Worm (Caenorhabditis elegans) whole organism, L1 larva: Measurements from ENCODE around the gene cbd-1.

ENCODE experiments used
- C34B4.2 ChIP-seq: sonication (generic microtip); optimal IDR thresholded peaks from 2 replicates; lab custom pipeline; 2017; ENCODE audit warnings: mild to moderate bottlenecking, missing genetic modification characterization, missing compliant biosample characterization
- F16B12.6 ChIP-seq: fragments of 150-350 bp; optimal IDR thresholded peaks from 2 replicates; lab custom pipeline; 2014; ENCODE audit warnings: missing biosample characterization, missing genetic modification characterization
- aha-1 ChIP-seq: fragments of 150-350 bp; optimal IDR thresholded peaks from 2 replicates; lab custom pipeline; 2014; ENCODE audit warnings: missing biosample characterization, missing genetic modification characterization
- aly-2 ChIP-seq: fragments of 150-350 bp; optimal IDR thresholded peaks from 2 replicates; lab custom pipeline; 2014; ENCODE audit warnings: missing biosample characterization, missing genetic modification characterization
- ceh-63 ChIP-seq: fragments of 200-800 bp; sonication (Bioruptor generic); optimal IDR thresholded peaks from 2 replicates; lab custom pipeline; 2018; ENCODE audit warnings: mild to moderate bottlenecking, missing genetic modification characterization, missing compliant biosample characterization
- ceh-88 ChIP-seq: fragments of 200-800 bp; sonication (Bioruptor generic); IDR thresholded peaks from 2 replicates; pipeline ENCODE4 v1.3.6; 2022; ENCODE audit warnings: missing genetic modification characterization, missing compliant biosample characterization
- ceh-90 ChIP-seq: sonication (generic microtip); optimal IDR thresholded peaks from 2 replicates; lab custom pipeline; 2016; ENCODE audit warnings: missing genetic modification characterization, missing compliant biosample characterization
- dpl-1 ChIP-seq, 3 experiments: fragments of 150-350 bp in 2 of 3; sonication (generic microtip) in 1 of 3; optimal IDR thresholded peaks; 2 replicates each; lab custom pipeline; 2014 to 2017; ENCODE audit warnings: missing biosample characterization in 3 of 3, missing genetic modification characterization in 3 of 3, missing genetic modification reagents in 3 of 3
- efl-1 ChIP-seq, 4 experiments: fragments of 150-350 bp; optimal IDR thresholded peaks in 3 of 4; peaks in 1 of 4; 1 replicate in 1 of 4; 2 replicates in 3 of 4; lab custom pipeline; 2014; ENCODE audit warnings: missing biosample characterization in 2 of 4, missing genetic modification characterization in 2 of 4, missing genetic modification reagents in 2 of 4
- efl-3 ChIP-seq: fragments of 200-800 bp; sonication (Bioruptor generic); optimal IDR thresholded peaks from 2 replicates; lab custom pipeline; 2018; ENCODE audit warnings: mild to moderate bottlenecking, missing genetic modification characterization, missing compliant biosample characterization
- egl-13 ChIP-seq: sonication (generic microtip); optimal IDR thresholded peaks from 2 replicates; lab custom pipeline; 2016; ENCODE audit warnings: missing genotype, missing genetic modification reagents, missing genetic modification characterization, missing compliant biosample characterization
- egl-27 ChIP-seq, 2 experiments: fragments of 150-350 bp in 1 of 2; sonication (generic microtip); optimal IDR thresholded peaks; 3 replicates each; lab custom pipeline; 2017 to 2018; ENCODE audit warnings: missing biosample characterization in 2 of 2, missing genetic modification characterization in 2 of 2, missing genetic modification reagents in 2 of 2
- elt-2 ChIP-seq: sonication (generic microtip); optimal IDR thresholded peaks from 2 replicates; lab custom pipeline; 2016; ENCODE audit warnings: missing genetic modification characterization, mild to moderate bottlenecking, inconsistent platforms, missing compliant biosample characterization, missing genetic modification reagents
- fkh-4 ChIP-seq: sonication (generic microtip); optimal IDR thresholded peaks from 2 replicates; lab custom pipeline; 2016; ENCODE audit warnings: missing compliant biosample characterization, missing genetic modification characterization, borderline replicate concordance
- fkh-8 ChIP-seq: sonication (generic microtip); optimal IDR thresholded peaks from 2 replicates; lab custom pipeline; 2016; ENCODE audit warnings: mild to moderate bottlenecking, missing genetic modification characterization, missing compliant biosample characterization
- hlh-4 ChIP-seq: sonication (generic microtip); optimal IDR thresholded peaks from 2 replicates; lab custom pipeline; 2016; ENCODE audit warnings: mild to moderate bottlenecking, missing genetic modification characterization, missing compliant biosample characterization
- hpl-2 ChIP-seq: fragments of 150-350 bp; optimal IDR thresholded peaks from 2 replicates; lab custom pipeline; 2014; ENCODE audit warnings: missing biosample characterization, missing genetic modification reagents, missing genetic modification characterization
- jun-1 ChIP-seq: fragments of 150-350 bp; optimal IDR thresholded peaks from 2 replicates; lab custom pipeline; 2014; ENCODE audit warnings: missing biosample characterization, missing genetic modification reagents, missing genetic modification characterization
- lin-13 ChIP-seq: fragments of 150-350 bp; optimal IDR thresholded peaks from 2 replicates; lab custom pipeline; 2014; ENCODE audit warnings: missing biosample characterization, missing genetic modification reagents, missing genetic modification characterization
- lin-15B ChIP-seq: fragments of 150-350 bp; sonication (generic microtip); optimal IDR thresholded peaks from 3 replicates; lab custom pipeline; 2014; ENCODE audit warnings: missing biosample characterization, missing genetic modification characterization
- lin-35 ChIP-seq, 2 experiments: fragments of 150-350 bp; optimal IDR thresholded peaks; 2 replicates each; lab custom pipeline; 2014; ENCODE audit warnings: missing biosample characterization in 2 of 2, missing genetic modification characterization in 2 of 2, missing genetic modification reagents in 2 of 2
- lin-39 ChIP-seq: fragments of 150-350 bp; optimal IDR thresholded peaks from 2 replicates; lab custom pipeline; 2014; ENCODE audit warnings: missing biosample characterization, missing genetic modification reagents, missing genetic modification characterization
- lsy-2 ChIP-seq, 2 experiments: fragments of 150-350 bp; optimal IDR thresholded peaks; 2 replicates each; lab custom pipeline; 2014; ENCODE audit warnings: missing biosample characterization in 2 of 2, missing genetic modification characterization in 2 of 2
- mab-9 ChIP-seq: fragments of 200-800 bp; sonication (Bioruptor generic); IDR thresholded peaks from 2 replicates; pipeline ENCODE4 v1.3.6; 2022; ENCODE audit warnings: missing genetic modification reagents, missing genetic modification characterization, missing compliant biosample characterization
- mdl-1 ChIP-seq, 2 experiments: fragments of 150-350 bp; optimal IDR thresholded peaks; 2 replicates each; lab custom pipeline; 2014 to 2017; ENCODE audit warnings: missing biosample characterization in 2 of 2, missing genetic modification characterization in 2 of 2, inconsistent platforms in 1 of 2
- mep-1 ChIP-seq: fragments of 150-350 bp; optimal IDR thresholded peaks from 2 replicates; lab custom pipeline; 2014; ENCODE audit warnings: missing biosample characterization, missing genetic modification characterization
- nhr-12 ChIP-seq: sonication (generic microtip); optimal IDR thresholded peaks from 2 replicates; lab custom pipeline; 2017; ENCODE audit warnings: missing biosample characterization, missing genetic modification characterization
- nhr-19 ChIP-seq: fragments of 200-800 bp; sonication (Bioruptor generic); conservative IDR thresholded peaks from 2 replicates; pipeline ENCODE4 v1.3.6; 2022; ENCODE audit warnings: missing genetic modification characterization, missing compliant biosample characterization
- nhr-28 ChIP-seq: fragments of 150-350 bp; optimal IDR thresholded peaks from 2 replicates; lab custom pipeline; 2014; ENCODE audit warnings: missing biosample characterization, missing genetic modification characterization
- nhr-47 ChIP-seq: sonication (generic microtip); optimal IDR thresholded peaks from 2 replicates; lab custom pipeline; 2016; ENCODE audit warnings: mild to moderate bottlenecking, missing genetic modification characterization, moderate library complexity, missing compliant biosample characterization
- nhr-76 ChIP-seq: sonication (generic microtip); optimal IDR thresholded peaks from 2 replicates; lab custom pipeline; 2017; ENCODE audit warnings: missing biosample characterization, missing genetic modification characterization
- nhr-77 ChIP-seq: fragments of 150-350 bp; optimal IDR thresholded peaks from 2 replicates; lab custom pipeline; 2014; ENCODE audit warnings: missing biosample characterization, missing genetic modification characterization
- nhr-85 ChIP-seq: sonication (generic microtip); peaks from one replicate; lab custom pipeline; 2016; ENCODE audit warnings: missing genetic modification characterization, inconsistent platforms, missing compliant biosample characterization
- rnt-1 ChIP-seq: sonication (generic microtip); optimal IDR thresholded peaks from 2 replicates; lab custom pipeline; 2016; ENCODE audit warnings: mild to moderate bottlenecking, missing genetic modification characterization, moderate library complexity, missing compliant biosample characterization
- skn-1 ChIP-seq: fragments of 150-350 bp; optimal IDR thresholded peaks from 2 replicates; lab custom pipeline; 2014; ENCODE audit warnings: missing biosample characterization, missing genetic modification characterization
- snpc-4 ChIP-seq: fragments of 150-350 bp; optimal IDR thresholded peaks from 2 replicates; lab custom pipeline; 2014; ENCODE audit warnings: missing biosample characterization, missing genetic modification characterization
- snu-23 ChIP-seq: sonication (generic microtip); optimal IDR thresholded peaks from 2 replicates; lab custom pipeline; 2016; ENCODE audit warnings: missing genetic modification characterization, missing compliant biosample characterization
- sox-4 ChIP-seq: sonication (generic microtip); optimal IDR thresholded peaks from 2 replicates; lab custom pipeline; 2016; ENCODE audit warnings: missing genetic modification characterization, missing compliant biosample characterization
- swsn-7 ChIP-seq: sonication (generic microtip); optimal IDR thresholded peaks from 2 replicates; lab custom pipeline; 2016; ENCODE audit warnings: missing genetic modification characterization, missing compliant biosample characterization
- tbx-2 ChIP-seq: sonication (generic microtip); optimal IDR thresholded peaks from 2 replicates; lab custom pipeline; 2016; ENCODE audit warnings: missing genetic modification characterization, missing compliant biosample characterization
- unc-98 ChIP-seq: fragments of 200-800 bp; sonication (Bioruptor generic); IDR thresholded peaks from 2 replicates; pipeline ENCODE4 v1.3.6; 2022; ENCODE audit warnings: missing genetic modification characterization, missing compliant biosample characterization
- vab-15 ChIP-seq: sonication (generic microtip); optimal IDR thresholded peaks from 2 replicates; lab custom pipeline; 2017; ENCODE audit warnings: missing genotype, mild to moderate bottlenecking, missing genetic modification characterization, missing compliant biosample characterization
- ztf-4 ChIP-seq: fragments of 150-350 bp; optimal IDR thresholded peaks from 2 replicates; lab custom pipeline; 2014; ENCODE audit warnings: missing biosample characterization, missing genetic modification characterization

Gene cbd-1

DNA sequence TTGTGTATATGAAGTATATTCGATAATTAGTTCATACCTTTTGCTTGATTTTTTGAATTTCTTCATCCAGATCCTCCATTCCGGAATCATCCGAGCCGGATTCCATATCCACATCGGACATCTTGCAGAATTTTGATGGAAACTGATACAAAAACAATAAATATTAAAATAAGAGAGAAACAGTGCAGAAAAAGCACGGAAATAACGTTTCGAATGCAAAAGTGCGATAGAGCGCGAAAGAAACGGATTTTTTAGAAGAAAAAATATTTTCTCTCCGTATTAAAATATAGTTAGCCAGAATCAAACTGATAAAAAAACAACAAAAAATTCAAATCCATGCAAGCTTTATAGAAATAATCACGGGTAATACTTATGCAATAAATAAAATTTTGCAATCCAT, 40.0 kb upstream of the cbd-1 start, which contains the start of gene sart-3:
sart-3 (minus strand) TSS at position 219 of the 400 bp plus-strand sequence.
- TF ChIP-seq nhr-77 (tag; lab: Kevin White, UChicago), result no peak
- no peak for TF ChIP-seq aly-2 (tag; lab: Kevin White, UChicago)
- peak; percentile 3 for TF ChIP-seq skn-1 (tag; lab: Kevin White, UChicago)
- no peak for TF ChIP-seq tbx-2 (tag; lab: Kevin White, UChicago)
- no peak for TF ChIP-seq mdl-1 (tag; optimal IDR thresholded peaks at IDR 0.05; lab: Kevin White, UChicago)
- TF ChIP-seq dpl-1 (GFP tag; optimal IDR thresholded peaks at IDR 0.05; lab: Kevin White, UChicago), result peak in 1 of 3 experiments; percentile 38
- no peak for TF ChIP-seq F16B12.6
- peak in 1 of 2 experiments; percentile 24 for TF ChIP-seq lin-35 (GFP tag; optimal IDR thresholded peaks at IDR 0.05; lab: Kevin White, UChicago)
- TF ChIP-seq elt-2 (tag; lab: Kevin White, UChicago), result no peak
- no peak for TF ChIP-seq mep-1 (tag; lab: Kevin White, UChicago)
- TF ChIP-seq efl-1 (optimal IDR thresholded peaks at IDR 0.05; lab: Kevin White, UChicago), result peak in 1 of 2 experiments; percentile 10
- TF ChIP-seq efl-1 (GFP tag; optimal IDR thresholded peaks at IDR 0.05 in 1 of 2; lab: Kevin White, UChicago), result peak in 1 of 2 experiments; percentile 5

DNA sequence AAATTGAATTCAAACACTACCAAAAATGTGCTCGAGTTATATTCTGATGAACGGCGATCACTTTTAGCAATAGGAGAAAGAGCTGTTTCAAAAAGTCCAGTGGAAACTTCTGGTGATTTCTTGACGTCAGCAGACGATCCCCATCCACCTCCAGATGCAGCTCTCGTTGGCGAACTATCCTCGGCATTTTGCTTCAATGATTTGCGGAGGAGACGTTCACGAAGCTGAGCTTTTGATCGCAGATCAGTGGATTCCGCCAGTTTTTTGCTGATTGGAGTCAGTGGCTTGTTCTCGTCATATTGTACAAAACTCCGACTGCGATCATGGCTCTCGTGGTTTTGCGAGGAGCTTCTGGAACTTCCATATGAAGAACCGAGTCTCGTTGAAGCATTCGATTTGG, 36.6 kb upstream of the cbd-1 start:
- TF ChIP-seq lsy-2 (tag; optimal IDR thresholded peaks at IDR 0.05; lab: Kevin White, UChicago) (no peak), C34B4.2 (tag; lab: Kevin White, UChicago) (no peak), hlh-4 (tag; lab: Kevin White, UChicago) (no peak), snpc-4 (tag; lab: Kevin White, UChicago) (no peak), fkh-4 (tag; lab: Kevin White, UChicago) (no peak), mep-1 (tag; lab: Kevin White, UChicago) (no peak), nhr-85 (no peak), egl-27 (tag; optimal IDR thresholded peaks at IDR 0.05; lab: Kevin White, UChicago) (no peak), nhr-12 (tag; lab: Kevin White, UChicago) (no peak), ceh-88 (no peak), nhr-28 (tag; lab: Kevin White, UChicago) (no peak), nhr-47 (no peak), egl-13 (no peak), aha-1 (no peak), swsn-7 (tag; lab: Kevin White, UChicago) (no peak), sox-4 (no peak), nhr-19 (GFP tag; lab: Robert Waterston, UW) (no peak), snu-23 (GFP tag; lab: Kevin White, UChicago) (no peak), efl-3 (GFP tag; lab: Kevin White, UChicago) (no peak), mab-9 (GFP tag; lab: Robert Waterston, UW) (no peak)

DNA sequence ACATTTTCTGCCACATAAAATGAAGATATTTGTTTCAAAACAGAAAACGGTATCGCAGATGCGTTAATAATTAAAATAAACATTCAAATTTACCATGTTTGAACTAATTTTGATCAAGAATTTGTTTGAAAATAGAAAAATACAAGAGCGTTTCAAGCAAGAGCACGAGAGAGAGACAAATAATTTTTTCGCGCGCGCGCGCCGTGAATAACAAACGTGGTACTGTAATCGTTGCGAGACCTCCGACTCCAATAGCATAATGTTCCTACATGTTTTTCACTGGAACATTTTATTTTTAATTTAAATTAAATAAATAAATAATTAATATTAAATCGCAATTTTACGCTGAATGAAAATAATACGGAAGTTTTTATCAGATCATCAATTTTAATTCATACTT, 35.8 kb upstream of the cbd-1 start, which contains the start of gene F54E12.2:
F54E12.2 (minus strand) TSS at position 164 of the 400 bp plus-strand sequence.
- no peak for TF ChIP-seq lin-13
- no peak for TF ChIP-seq snpc-4 (tag; lab: Kevin White, UChicago)
- TF ChIP-seq jun-1, result no peak
- TF ChIP-seq fkh-8 (tag; lab: Kevin White, UChicago), result no peak
- no peak for TF ChIP-seq hpl-2 (GFP tag; lab: Kevin White, UChicago)
- no peak for TF ChIP-seq ceh-63 (GFP tag; lab: Kevin White, UChicago)
- TF ChIP-seq tbx-2 (tag; lab: Kevin White, UChicago), result no peak
- TF ChIP-seq ztf-4 (tag; lab: Kevin White, UChicago), result no peak
- TF ChIP-seq lin-39, result no peak
- TF ChIP-seq vab-15 (tag; lab: Kevin White, UChicago), result no peak
- TF ChIP-seq lsy-2 (tag; optimal IDR thresholded peaks at IDR 0.05; lab: Kevin White, UChicago), result no peak
- no peak for TF ChIP-seq lin-35 (GFP tag; optimal IDR thresholded peaks at IDR 0.05; lab: Kevin White, UChicago)
- no peak for TF ChIP-seq rnt-1
- no peak for TF ChIP-seq ceh-90 (tag; lab: Kevin White, UChicago)
- TF ChIP-seq lin-15B (tag; lab: Kevin White, UChicago), result no peak
- no peak for TF ChIP-seq nhr-28 (tag; lab: Kevin White, UChicago)
- no peak for TF ChIP-seq unc-98
- no peak for TF ChIP-seq nhr-76 (tag; lab: Kevin White, UChicago)
